Fruit fly (Drosophila melanogaster) whole organism, embryonic: Measurements from ENCODE around the gene AhcyL1.

Source experiments
- Aef1 ChIP-seq: fragments of 200-800 bp; sonication (Bioruptor generic); IDR thresholded peaks from 3 replicates; pipeline ENCODE4 v1.3.6; 2022; ENCODE audit warnings: missing biosample characterization, missing genetic modification characterization
- Atf3 ChIP-seq: fragments of 200-800 bp; sonication (Bioruptor generic); optimal IDR thresholded peaks from 3 replicates; lab custom pipeline; 2016; ENCODE audit warnings: missing biosample characterization, missing genetic modification characterization
- BEAF-32 ChIP-seq: fragments of 200-800 bp; sonication (Bioruptor generic); optimal IDR thresholded peaks from 3 replicates; lab custom pipeline; 2017; ENCODE audit warnings: missing biosample characterization, missing genetic modification characterization, mild to moderate bottlenecking, moderate library complexity, missing genetic modification reagents
- Bgb ChIP-seq: fragments of 200-800 bp; sonication (Bioruptor generic); IDR thresholded peaks from 2 replicates; pipeline ENCODE4 v1.3.6; 2022; ENCODE audit warnings: missing biosample characterization, missing genetic modification characterization; ENCODE audit not compliant: partially characterized antibody
- CG10147 ChIP-seq: fragments of 200-800 bp; sonication (Bioruptor generic); optimal IDR thresholded peaks from 2 replicates; lab custom pipeline; 2019; ENCODE audit warnings: missing biosample characterization, mild to moderate bottlenecking, missing genetic modification characterization, moderate library complexity
- CG12744 ChIP-seq: fragments of 200-800 bp; sonication (Bioruptor generic); optimal IDR thresholded peaks from 2 replicates; lab custom pipeline; 2016; ENCODE audit warnings: missing biosample characterization, missing genetic modification characterization
- CG13287 ChIP-seq: fragments of 200-800 bp; sonication (Bioruptor generic); IDR thresholded peaks from 2 replicates; pipeline ENCODE4 v1.3.6; 2022; ENCODE audit warnings: missing biosample characterization, missing genetic modification characterization; ENCODE audit not compliant: partially characterized antibody
- CG13775 ChIP-seq: fragments of 200-800 bp; sonication (Bioruptor generic); optimal IDR thresholded peaks from 3 replicates; lab custom pipeline; 2017; ENCODE audit warnings: missing biosample characterization, mild to moderate bottlenecking, missing genetic modification characterization
- CG14710 ChIP-seq: fragments of 200-800 bp; sonication (Bioruptor generic); optimal IDR thresholded peaks from 3 replicates; lab custom pipeline; 2019; ENCODE audit warnings: missing biosample characterization, mild to moderate bottlenecking, missing genetic modification characterization, moderate library complexity
- CG15011 ChIP-seq: fragments of 200-800 bp; sonication (Bioruptor generic); optimal IDR thresholded peaks from 3 replicates; lab custom pipeline; 2018; ENCODE audit warnings: missing biosample characterization, mild to moderate bottlenecking, missing genetic modification characterization
- CG15514 ChIP-seq: fragments of 200-800 bp; sonication (Bioruptor generic); optimal IDR thresholded peaks from 3 replicates; lab custom pipeline; 2017; ENCODE audit warnings: missing biosample characterization, missing genetic modification characterization, mild to moderate bottlenecking, moderate library complexity, missing genetic modification reagents
- CG17186 ChIP-seq: fragments of 200-800 bp; sonication (Bioruptor generic); optimal IDR thresholded peaks from 3 replicates; lab custom pipeline; 2017; ENCODE audit warnings: missing biosample characterization, missing genetic modification reagents, missing genetic modification characterization
- CG17385 ChIP-seq: fragments of 200-800 bp; sonication (Bioruptor generic); optimal IDR thresholded peaks from 3 replicates; lab custom pipeline; 2018; ENCODE audit warnings: missing biosample characterization, mild to moderate bottlenecking, missing genetic modification characterization
- CG17829 ChIP-seq: fragments of 200-800 bp; optimal IDR thresholded peaks from 2 replicates; lab custom pipeline; 2019; ENCODE audit warnings: missing biosample characterization, mild to moderate bottlenecking, missing genetic modification characterization, moderate library complexity
- CG2116 ChIP-seq: fragments of 200-800 bp; sonication (Bioruptor generic); optimal IDR thresholded peaks from 3 replicates; lab custom pipeline; 2018; ENCODE audit warnings: missing biosample characterization, mild to moderate bottlenecking, missing genetic modification characterization
- CG31365 ChIP-seq: fragments of 200-800 bp; sonication (Bioruptor generic); optimal IDR thresholded peaks from 2 replicates; lab custom pipeline; 2018; ENCODE audit warnings: missing biosample characterization, mild to moderate bottlenecking, missing genetic modification characterization
- CG34376 ChIP-seq: fragments of 200-800 bp; sonication (Bioruptor generic); optimal IDR thresholded peaks from 2 replicates; lab custom pipeline; 2018; ENCODE audit warnings: missing biosample characterization, mild to moderate bottlenecking, missing genetic modification characterization
- CG34422 ChIP-seq: fragments of 200-800 bp; sonication (Bioruptor generic); IDR thresholded peaks from 3 replicates; pipeline ENCODE4 v1.3.6; 2022; ENCODE audit warnings: missing biosample characterization, missing genetic modification characterization
- CG3847 ChIP-seq: fragments of 200-800 bp; sonication (Bioruptor generic); IDR thresholded peaks from 2 replicates; pipeline ENCODE4 v1.3.6; 2022; ENCODE audit warnings: missing biosample characterization, missing genetic modification characterization
- CG9797 ChIP-seq: fragments of 200-800 bp; sonication (Bioruptor generic); optimal IDR thresholded peaks from 3 replicates; lab custom pipeline; 2018; ENCODE audit warnings: missing biosample characterization, mild to moderate bottlenecking, missing genetic modification characterization
- Deaf1 ChIP-seq: fragments of 200-800 bp; optimal IDR thresholded peaks from 3 replicates; lab custom pipeline; 2019; ENCODE audit warnings: missing biosample characterization, mild to moderate bottlenecking, missing genetic modification characterization, moderate library complexity
- Dp ChIP-seq: fragments of 200-800 bp; sonication (Bioruptor generic); optimal IDR thresholded peaks from 2 replicates; lab custom pipeline; 2018; ENCODE audit warnings: missing biosample characterization, mild to moderate bottlenecking, missing genetic modification characterization, moderate library complexity
- Dref ChIP-seq: fragments of 200-800 bp; sonication (Bioruptor generic); IDR thresholded peaks from 2 replicates; pipeline ENCODE4 v1.3.6; 2022; ENCODE audit warnings: missing biosample characterization, missing genetic modification characterization
- E2f2 ChIP-seq: fragments of 200-800 bp; sonication (Bioruptor generic); IDR thresholded peaks from 2 replicates; pipeline ENCODE4 v1.3.6; 2022; ENCODE audit warnings: missing biosample characterization, missing genetic modification characterization
- HLH4C ChIP-seq: fragments of 200-800 bp; sonication (Bioruptor generic); IDR thresholded peaks from 3 replicates; pipeline ENCODE4 v1.3.6; 2022; ENCODE audit warnings: missing biosample characterization, missing genetic modification characterization; ENCODE audit not compliant: partially characterized antibody
- Hr78 ChIP-seq, 2 experiments: fragments of 200-800 bp in 1 of 2; fragments of >200 bp in 1 of 2; sonication (Bioruptor generic) in 1 of 2; optimal IDR thresholded peaks; 2 replicates each; lab custom pipeline; 2017 to 2019; ENCODE audit warnings: missing biosample characterization in 2 of 2, missing genetic modification characterization in 2 of 2, mild to moderate bottlenecking in 1 of 2, moderate library complexity in 1 of 2
- Neu2 ChIP-seq: fragments of 200-800 bp; sonication (Bioruptor generic); optimal IDR thresholded peaks from 3 replicates; lab custom pipeline; 2016; ENCODE audit warnings: missing biosample characterization, missing genetic modification characterization, borderline replicate concordance
- Nf-YC ChIP-seq: fragments of 200-800 bp; optimal IDR thresholded peaks from 3 replicates; lab custom pipeline; 2019; ENCODE audit warnings: missing biosample characterization, mild to moderate bottlenecking, missing genetic modification characterization, moderate library complexity
- Opbp ChIP-seq: fragments of 200-800 bp; sonication (Bioruptor generic); IDR thresholded peaks from 3 replicates; pipeline ENCODE4 v1.3.6; 2022; ENCODE audit warnings: missing biosample characterization, missing genetic modification characterization; ENCODE audit not compliant: partially characterized antibody
- Scr ChIP-seq: fragments of 200-800 bp; sonication (Bioruptor generic); IDR thresholded peaks from 2 replicates; pipeline ENCODE4 v1.3.6; 2022; ENCODE audit warnings: missing biosample characterization, missing genetic modification characterization; ENCODE audit not compliant: partially characterized antibody
- Sin3A ChIP-seq: fragments of >200 bp; optimal IDR thresholded peaks from 2 replicates; lab custom pipeline; 2018
- Six4 ChIP-seq: fragments of 200-800 bp; sonication (Bioruptor generic); optimal IDR thresholded peaks from 2 replicates; lab custom pipeline; 2016; ENCODE audit warnings: missing biosample characterization, missing genetic modification characterization
- YL-1 ChIP-seq: fragments of 200-800 bp; sonication (Bioruptor generic); optimal IDR thresholded peaks from 3 replicates; lab custom pipeline; 2017; ENCODE audit warnings: missing biosample characterization, mild to moderate bottlenecking, missing genetic modification characterization
- ato ChIP-seq: fragments of 200-800 bp; sonication (Bioruptor generic); IDR thresholded peaks from 2 replicates; pipeline ENCODE4 v1.3.6; 2022; ENCODE audit warnings: missing biosample characterization, missing genetic modification characterization; ENCODE audit not compliant: partially characterized antibody
- crp ChIP-seq, 2 experiments: fragments of 200-800 bp; sonication (Bioruptor generic); optimal IDR thresholded peaks; 2 replicates in 1 of 2; 3 replicates in 1 of 2; lab custom pipeline; 2017; ENCODE audit warnings: missing biosample characterization in 2 of 2, missing genetic modification characterization in 2 of 2, mild to moderate bottlenecking in 1 of 2, moderate library complexity in 1 of 2
- dimm ChIP-seq: fragments of 200-800 bp; sonication (Bioruptor generic); IDR thresholded peaks from 2 replicates; pipeline ENCODE4 v1.3.6; 2022; ENCODE audit warnings: missing biosample characterization, missing genetic modification characterization
- gfzf ChIP-seq: fragments of 200-800 bp; sonication (Bioruptor generic); optimal IDR thresholded peaks from 2 replicates; lab custom pipeline; 2016; ENCODE audit warnings: missing biosample characterization, mild to moderate bottlenecking, missing genetic modification characterization, moderate library complexity
- mirr ChIP-seq: fragments of 200-800 bp; sonication (Bioruptor generic); optimal IDR thresholded peaks from 3 replicates; lab custom pipeline; 2018; ENCODE audit warnings: missing biosample characterization, mild to moderate bottlenecking, missing genetic modification characterization
- nau ChIP-seq: fragments of 200-800 bp; sonication (Bioruptor generic); optimal IDR thresholded peaks from 3 replicates; lab custom pipeline; 2017; ENCODE audit warnings: missing biosample characterization, mild to moderate bottlenecking, missing genetic modification characterization, missing genetic modification reagents
- nmo ChIP-seq: fragments of 200-800 bp; sonication (Bioruptor generic); optimal IDR thresholded peaks from 2 replicates; lab custom pipeline; 2018; ENCODE audit warnings: missing biosample characterization, mild to moderate bottlenecking, missing genetic modification characterization, moderate library complexity
- nom ChIP-seq: fragments of 200-800 bp; sonication (Bioruptor generic); optimal IDR thresholded peaks from 2 replicates; lab custom pipeline; 2017; ENCODE audit warnings: missing biosample characterization, missing genetic modification characterization, mild to moderate bottlenecking, moderate library complexity, missing genetic modification reagents
- oc ChIP-seq: fragments of 200-800 bp; sonication (Bioruptor generic); optimal IDR thresholded peaks from 2 replicates; lab custom pipeline; 2018; ENCODE audit warnings: missing biosample characterization, mild to moderate bottlenecking, missing genetic modification characterization, moderate library complexity
- p53 ChIP-seq: fragments of 200-800 bp; sonication (Bioruptor generic); optimal IDR thresholded peaks from 2 replicates; lab custom pipeline; 2016; ENCODE audit warnings: missing biosample characterization, missing genetic modification characterization
- scrt ChIP-seq: fragments of 200-800 bp; sonication (Bioruptor generic); optimal IDR thresholded peaks from 2 replicates; lab custom pipeline; 2018; ENCODE audit warnings: missing biosample characterization, mild to moderate bottlenecking, missing genetic modification characterization, moderate library complexity
- sna ChIP-seq: fragments of 200-800 bp; sonication (Bioruptor generic); IDR thresholded peaks from 2 replicates; pipeline ENCODE4 v1.3.6; 2022; ENCODE audit warnings: missing biosample characterization, missing genetic modification characterization; ENCODE audit not compliant: partially characterized antibody
- stwl ChIP-seq: fragments of 200-800 bp; sonication (Bioruptor generic); optimal IDR thresholded peaks from 3 replicates; lab custom pipeline; 2018; ENCODE audit warnings: missing biosample characterization, mild to moderate bottlenecking, missing genetic modification characterization, moderate library complexity
- sug ChIP-seq: fragments of 200-800 bp; optimal IDR thresholded peaks from 2 replicates; lab custom pipeline; 2019; ENCODE audit warnings: missing biosample characterization, mild to moderate bottlenecking, missing genetic modification characterization, moderate library complexity
- zen ChIP-seq: fragments of 200-800 bp; sonication (Bioruptor generic); optimal IDR thresholded peaks from 3 replicates; lab custom pipeline; 2018; ENCODE audit warnings: missing biosample characterization, mild to moderate bottlenecking, missing genetic modification characterization, moderate library complexity

Gene AhcyL1

DNA sequence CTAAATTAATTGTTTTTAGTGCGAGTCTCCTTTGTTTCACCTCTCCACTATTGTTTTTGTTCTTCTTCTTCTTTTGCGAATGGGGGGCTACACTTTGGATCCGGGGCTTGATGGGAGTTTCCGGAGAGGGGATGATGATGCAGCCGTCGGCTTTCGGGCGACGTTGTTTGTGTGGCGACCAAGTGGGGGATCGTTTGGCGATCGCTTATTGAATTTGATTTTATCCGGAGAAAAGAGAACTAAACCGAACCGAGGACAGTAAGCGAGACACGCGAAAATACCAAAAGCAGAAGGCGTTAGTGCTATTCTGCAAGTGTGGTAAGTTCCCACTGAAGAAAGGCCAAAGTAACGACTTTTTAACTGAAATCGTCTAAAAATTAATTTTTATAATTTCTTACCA, at the start of gene AhcyL1:
AhcyL1 (minus strand) TSS at position 281 of the 400 bp plus-strand sequence.
- TF ChIP-seq CG2116 (GFP tag; lab: Kevin White, UChicago) = peak; percentile 4
- peak; percentile 16 for TF ChIP-seq CG17829
- TF ChIP-seq CG17186 (GFP tag; lab: Kevin White, UChicago) = peak; percentile 7
- TF ChIP-seq Sin3A (lab: Kevin White, UChicago) = peak; percentile 16
- peak; percentile 40; the same call in 1 of the 2 replicates for TF ChIP-seq E2f2 (GFP tag; lab: Robert Waterston, UW)
- peak; percentile 86 for TF ChIP-seq sug (tag; lab: Kevin White, UChicago)
- TF ChIP-seq nau (GFP tag; lab: Kevin White, UChicago) = no peak
- no peak for TF ChIP-seq dimm (GFP tag; lab: Robert Waterston, UW)
- 0 out of 2 replicates have a peak, but pooled peaks have one; percentile 51 for TF ChIP-seq sna (GFP tag; lab: Robert Waterston, UW)
- peak; percentile 65 for TF ChIP-seq nom (GFP tag; lab: Kevin White, UChicago)
- peak; percentile 8 for TF ChIP-seq Nf-YC (tag; lab: Kevin White, UChicago)
- peak; percentile 9 for TF ChIP-seq nmo (GFP tag; lab: Kevin White, UChicago)
- no peak for TF ChIP-seq Six4 (GFP tag; lab: Kevin White, UChicago)
- peak; percentile 40 for TF ChIP-seq CG14710
- TF ChIP-seq p53 (GFP tag; lab: Kevin White, UChicago) = no peak
- TF ChIP-seq CG34376 = peak; percentile 22
- peak; percentile 6 for TF ChIP-seq Deaf1 (tag; lab: Kevin White, UChicago)
- peak in 1 of 2 experiments; percentile 82 for TF ChIP-seq Hr78 (GFP tag; optimal IDR thresholded peaks at IDR 0.05; lab: Kevin White, UChicago)
- TF ChIP-seq gfzf (GFP tag; lab: Kevin White, UChicago) = peak; percentile 85
- no peak for TF ChIP-seq CG31365
- peak; percentile 11; the same call in 1 of the 2 replicates for TF ChIP-seq Scr (GFP tag; lab: Robert Waterston, UW)
- TF ChIP-seq CG15011 (GFP tag; lab: Kevin White, UChicago) = no peak
- TF ChIP-seq CG15514 (GFP tag; lab: Kevin White, UChicago) = peak; percentile 27
- no peak for TF ChIP-seq Opbp (GFP tag; lab: Robert Waterston, UW)
- TF ChIP-seq CG13287 (GFP tag; lab: Robert Waterston, UW) = peak; percentile 49; the same call in 1 of the 2 replicates
- TF ChIP-seq YL-1 (GFP tag; lab: Kevin White, UChicago) = peak; percentile 27
- no peak for TF ChIP-seq mirr (GFP tag; lab: Kevin White, UChicago)
- peak; percentile 25 for TF ChIP-seq Dp (GFP tag; lab: Kevin White, UChicago)
- TF ChIP-seq CG9797 (GFP tag; lab: Kevin White, UChicago) = peak; percentile 78
- no peak for TF ChIP-seq ato (GFP tag; lab: Robert Waterston, UW)
- no peak for TF ChIP-seq CG12744
- TF ChIP-seq CG3847 (GFP tag; lab: Robert Waterston, UW) = 0 out of 2 replicates have a peak, but pooled peaks have one; percentile 8
- TF ChIP-seq Atf3 (GFP tag; lab: Kevin White, UChicago) = no peak
- 0 out of 3 replicates have a peak, but pooled peaks have one; percentile 33 for TF ChIP-seq HLH4C
- no peak for TF ChIP-seq oc (tag; lab: Kevin White, UChicago)
- no peak for TF ChIP-seq CG13775
- peak in 1 of 2 experiments; percentile 31 for TF ChIP-seq crp (GFP tag; optimal IDR thresholded peaks at IDR 0.05; lab: Kevin White, UChicago)
- peak; percentile 93 for TF ChIP-seq CG17385 (GFP tag; lab: Kevin White, UChicago)
- TF ChIP-seq BEAF-32 = peak; percentile 14
- TF ChIP-seq CG10147 (GFP tag; lab: Kevin White, UChicago) = peak; percentile 8
- no peak for TF ChIP-seq Neu2
- no peak for TF ChIP-seq Aef1
- no peak for TF ChIP-seq Dref (GFP tag; lab: Robert Waterston, UW)
- TF ChIP-seq Bgb (GFP tag; lab: Robert Waterston, UW) = peak; percentile 8; the same call in 1 of the 2 replicates
- peak; percentile 50 for TF ChIP-seq stwl
- TF ChIP-seq zen (tag; lab: Kevin White, UChicago) = no peak
- TF ChIP-seq CG34422 (GFP tag; lab: Robert Waterston, UW) = peak; percentile 40; the same call in 1 of the 3 replicates
- no peak for TF ChIP-seq scrt (GFP tag; lab: Kevin White, UChicago)
